Worm (Caenorhabditis elegans): ENCODE data around the gene clec-126.

Gene clec-126

ce11 chrII:3514631-3515030 is 4.7 kb upstream of the clec-126 start, which contains the start of gene srz-5:
Gene srz-5 (minus strand): TSS chrII:3514731.
- TF ChIP-seq sox-2 (GFP tag; IDR thresholded peaks at IDR 0.05) (no peak), K02D7.2 (tag; optimal IDR thresholded peaks at IDR 0.05) (no peak), ceh-22 (tag; optimal IDR thresholded peaks at IDR 0.05) (no peak), zip-5 (tag; optimal IDR thresholded peaks at IDR 0.05) (no peak), ceh-6 (GFP tag; optimal IDR thresholded peaks at IDR 0.05) (no peak), tbx-2 (tag; optimal IDR thresholded peaks at IDR 0.05) (no peak), ref-2 (tag; optimal IDR thresholded peaks at IDR 0.05) (no peak), hlh-6 (tag; optimal IDR thresholded peaks at IDR 0.05) (no peak), pax-1 (tag; optimal IDR thresholded peaks at IDR 0.05) (no peak), che-1 (tag; optimal IDR thresholded peaks at IDR 0.05) (no peak), elt-4 (tag; optimal IDR thresholded peaks at IDR 0.05) (no peak), fkh-6 (tag; optimal IDR thresholded peaks at IDR 0.05) (no peak), T23F11.4 (GFP tag; optimal IDR thresholded peaks at IDR 0.05) (no peak), fkh-10 (GFP tag; optimal IDR thresholded peaks at IDR 0.05) (no peak), lim-6 (tag; optimal IDR thresholded peaks at IDR 0.05) (no peak), ama-1 (optimal IDR thresholded peaks at IDR 0.05) (no peak), syd-9 (tag; optimal IDR thresholded peaks at IDR 0.05) (no peak)

ce11 chrII:3515384-3516053 is 3.8 kb upstream of the clec-126 start, which contains the start of the genes Y49F6B.14 and clec-125:
Gene Y49F6B.14 (minus strand): TSS chrII:3515484.
Gene clec-125 (plus strand): TSS chrII:3516003.
- TF ChIP-seq elt-2 (tag; optimal IDR thresholded peaks at IDR 0.05) (no peak), ceh-34 (tag; optimal IDR thresholded peaks at IDR 0.05) (no peak), ceh-6 (GFP tag; optimal IDR thresholded peaks at IDR 0.05) (no peak), pros-1 (tag; optimal IDR thresholded peaks at IDR 0.05) (no peak), zip-5 (tag; optimal IDR thresholded peaks at IDR 0.05) (no peak), K09A11.1 (tag; optimal IDR thresholded peaks at IDR 0.05; ENCODE audit: insufficient read depth) (no peak), ceh-18 (tag; optimal IDR thresholded peaks at IDR 0.05) (no peak), dve-1 (tag; optimal IDR thresholded peaks at IDR 0.05) (no peak), pha-2 (tag; optimal IDR thresholded peaks at IDR 0.05) (no peak), hlh-13 (GFP tag; optimal IDR thresholded peaks at IDR 0.05) (no peak)

DNA sequence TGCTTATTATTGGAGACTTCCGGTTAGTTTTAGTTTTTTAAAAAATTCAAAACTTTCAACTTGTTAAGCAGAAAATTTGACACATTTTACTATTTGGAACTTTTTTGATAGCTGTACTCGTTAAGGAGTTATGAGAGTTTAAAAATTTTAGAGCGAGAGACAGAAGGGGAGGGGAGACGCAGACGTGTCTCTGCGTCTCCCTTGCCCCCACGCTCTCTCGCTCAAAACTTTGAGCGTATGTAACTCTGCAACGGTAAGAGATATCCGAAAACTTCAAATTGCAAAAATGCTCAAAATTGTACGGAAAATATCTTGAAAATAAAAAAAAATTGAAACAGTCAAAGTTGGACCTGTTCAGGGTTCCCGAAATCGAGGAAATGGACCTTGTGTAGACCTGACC is 3.1 kb upstream of the clec-126 start:
- no peak for TF ChIP-seq hlh-30 (tag; optimal IDR thresholded peaks at IDR 0.05; ENCODE audit: insufficient read depth)
- TF ChIP-seq zip-5 (tag; optimal IDR thresholded peaks at IDR 0.05), result no peak
- no peak for TF ChIP-seq odd-2 (tag; optimal IDR thresholded peaks at IDR 0.05)
- no peak for TF ChIP-seq ceh-22 (tag; optimal IDR thresholded peaks at IDR 0.05)
- no peak for TF ChIP-seq pros-1 (tag; optimal IDR thresholded peaks at IDR 0.05)
- TF ChIP-seq ceh-45 (GFP tag; IDR thresholded peaks at IDR 0.05), result no peak
- TF ChIP-seq sdc-2 (tag; optimal IDR thresholded peaks at IDR 0.05), result no peak
- TF ChIP-seq ztf-16 (tag; optimal IDR thresholded peaks at IDR 0.05), result no peak
- no peak for TF ChIP-seq T23F11.4 (GFP tag; optimal IDR thresholded peaks at IDR 0.05)
- no peak for TF ChIP-seq ceh-34 (tag; optimal IDR thresholded peaks at IDR 0.05)
- TF ChIP-seq madf-2 (tag; optimal IDR thresholded peaks at IDR 0.05), result no peak

DNA sequence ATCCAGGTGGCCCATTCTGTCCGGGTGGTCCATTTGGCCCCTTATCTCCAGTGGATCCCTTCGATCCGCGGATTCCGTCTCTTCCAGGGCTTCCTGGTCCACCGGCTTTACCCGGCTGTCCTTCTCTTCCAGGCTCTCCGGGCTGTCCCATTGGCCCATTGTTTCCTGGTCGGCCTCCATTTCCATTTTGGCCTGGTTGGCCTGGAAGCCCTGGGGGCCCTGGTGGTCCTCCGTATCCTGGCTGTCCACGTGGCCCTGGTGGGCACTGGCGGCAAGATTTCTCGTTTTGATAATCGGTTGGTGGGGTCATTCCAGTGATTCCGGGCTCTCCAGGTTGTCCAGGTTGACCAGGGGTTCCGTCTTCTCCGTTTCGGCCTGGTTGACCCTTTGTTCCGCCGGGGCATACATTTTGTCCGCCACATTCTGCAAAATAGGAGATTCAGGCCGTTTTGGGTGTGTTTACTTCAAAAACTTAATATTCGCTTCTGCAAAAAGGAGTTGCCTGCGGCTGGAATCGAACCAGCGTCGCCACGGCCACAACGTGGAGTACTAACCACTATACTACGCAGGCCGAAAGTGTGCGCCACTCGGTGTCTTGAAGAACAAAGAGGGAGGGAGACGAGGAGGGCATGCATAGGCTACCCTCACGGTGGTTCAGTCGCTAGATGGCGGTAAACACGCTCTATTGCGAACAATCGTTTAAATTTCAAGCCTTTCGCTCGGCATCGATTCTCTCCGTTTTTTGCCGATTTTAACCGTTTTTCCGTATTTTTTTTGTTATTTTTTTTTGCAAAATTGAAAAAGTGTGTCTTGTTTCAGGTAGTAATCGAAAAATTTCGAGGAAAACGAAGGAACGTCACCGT is 1.9 kb downstream of the clec-126 start, which contains the start of gene W09G10.9:
Gene W09G10.9, plus strand, starts transcription at position 813 of the 863 bp plus-strand sequence.
- peak; percentile 40 for TF ChIP-seq npax-4 (tag; optimal IDR thresholded peaks at IDR 0.05)
- peak; percentile 63 for TF ChIP-seq C38D4.7 (GFP tag; optimal IDR thresholded peaks at IDR 0.05)
- TF ChIP-seq hlh-30 (tag; optimal IDR thresholded peaks at IDR 0.05; ENCODE audit: insufficient read depth), result peak; percentile 5
- TF ChIP-seq nfya-1 (tag; optimal IDR thresholded peaks at IDR 0.05), result peak; percentile 57
- no peak for TF ChIP-seq odd-2 (tag; optimal IDR thresholded peaks at IDR 0.05)
- no peak for TF ChIP-seq hlh-8 (tag; optimal IDR thresholded peaks at IDR 0.05)
- TF ChIP-seq che-1 (tag; optimal IDR thresholded peaks at IDR 0.05), result peak; percentile 74
- peak; percentile 48 for TF ChIP-seq sdc-2 (tag; optimal IDR thresholded peaks at IDR 0.05)
- TF ChIP-seq pqm-1 (tag; optimal IDR thresholded peaks at IDR 0.05), result no peak
- no peak for TF ChIP-seq pha-4 (tag; optimal IDR thresholded peaks at IDR 0.05)
- TF ChIP-seq ceh-22 (tag; optimal IDR thresholded peaks at IDR 0.05), result peak; percentile 59
- peak; percentile 83 for TF ChIP-seq ceh-6 (GFP tag; optimal IDR thresholded peaks at IDR 0.05)
- peak; percentile 80 for TF ChIP-seq tbx-2 (tag; optimal IDR thresholded peaks at IDR 0.05)
- peak; percentile 55 for TF ChIP-seq Y22D7AL.16 (tag; optimal IDR thresholded peaks at IDR 0.05)
- peak; percentile 75 for TF ChIP-seq unc-86 (tag; optimal IDR thresholded peaks at IDR 0.05)
- TF ChIP-seq pax-1 (tag; optimal IDR thresholded peaks at IDR 0.05), result no peak
- peak; percentile 54 for TF ChIP-seq hlh-13 (GFP tag; optimal IDR thresholded peaks at IDR 0.05)
- no peak for TF ChIP-seq ceh-30 (tag; optimal IDR thresholded peaks at IDR 0.05)
- peak; percentile 88 for TF ChIP-seq sox-2 (GFP tag; IDR thresholded peaks at IDR 0.05)
- peak; percentile 79 for TF ChIP-seq lin-11 (tag; optimal IDR thresholded peaks at IDR 0.05)
- TF ChIP-seq C08G9.2 (tag; optimal IDR thresholded peaks at IDR 0.05), result peak; percentile 4
- peak; percentile 65 for TF ChIP-seq fax-1 (tag; optimal IDR thresholded peaks at IDR 0.05)
- no peak for TF ChIP-seq fkh-10 (GFP tag; optimal IDR thresholded peaks at IDR 0.05)
